Worm (Caenorhabditis elegans) whole organism, L4 larva: ENCODE results near the gene AH9.4.

Experiments used
- D1046.2 ChIP-seq: fragments of 200-800 bp; sonication (Bioruptor generic); IDR thresholded peaks from 2 replicates; pipeline ENCODE4 v1.3.6; 2022; ENCODE audit warnings: missing genetic modification characterization, missing compliant biosample characterization
- F49E8.2 ChIP-seq: sonication (generic microtip); optimal IDR thresholded peaks from 2 replicates; lab custom pipeline; 2016; ENCODE audit warnings: missing compliant biosample characterization, mild to moderate bottlenecking, missing genetic modification characterization, borderline replicate concordance
- R02D3.7 ChIP-seq: fragments of 150-350 bp; sonication (generic microtip); optimal IDR thresholded peaks from 3 replicates; lab custom pipeline; 2014; ENCODE audit warnings: missing biosample characterization, missing genetic modification characterization
- Y5F2A.4 ChIP-seq: fragments of 200-800 bp; sonication (Bioruptor generic); optimal IDR thresholded peaks from 2 replicates; lab custom pipeline; 2018; ENCODE audit warnings: mild to moderate bottlenecking, missing genetic modification characterization, missing compliant biosample characterization
- Y75B8A.6 ChIP-seq: fragments of 200-800 bp; sonication (Bioruptor generic); IDR thresholded peaks from 2 replicates; pipeline ENCODE4 v1.3.6; 2022; ENCODE audit warnings: missing genetic modification reagents, missing genetic modification characterization, missing compliant biosample characterization
- ZK337.2 ChIP-seq: fragments of 200-800 bp; sonication (Bioruptor generic); IDR thresholded peaks from 2 replicates; pipeline ENCODE4 v1.3.6; 2022; ENCODE audit warnings: missing genetic modification reagents, missing genetic modification characterization, missing compliant biosample characterization
- aha-1 ChIP-seq: fragments of 150-350 bp; peaks from one replicate; lab custom pipeline; 2014; ENCODE audit warnings: missing biosample characterization, missing genetic modification characterization
- aly-2 ChIP-seq: sonication (generic microtip); optimal IDR thresholded peaks from 2 replicates; lab custom pipeline; 2018; ENCODE audit warnings: missing biosample characterization, missing genetic modification characterization
- arid-1 ChIP-seq: fragments of 200-800 bp; sonication (Bioruptor generic); conservative IDR thresholded peaks from 2 replicates; pipeline ENCODE4 v1.3.6; 2022; ENCODE audit warnings: missing genetic modification reagents, missing genetic modification characterization, missing compliant biosample characterization
- attf-4 ChIP-seq: sonication (generic microtip); optimal IDR thresholded peaks from 3 replicates; lab custom pipeline; 2017; ENCODE audit warnings: missing biosample characterization, missing genetic modification characterization
- ceh-20 ChIP-seq: fragments of 200-800 bp; sonication (Bioruptor generic); IDR thresholded peaks from 2 replicates; pipeline ENCODE4 v1.3.6; 2022; ENCODE audit warnings: missing genetic modification reagents, missing genetic modification characterization, missing compliant biosample characterization
- ceh-32 ChIP-seq: sonication (generic microtip); optimal IDR thresholded peaks from 2 replicates; lab custom pipeline; 2016; ENCODE audit warnings: mild to moderate bottlenecking, missing genetic modification characterization, missing compliant biosample characterization; ENCODE audit not compliant: poor library complexity
- ceh-44 ChIP-seq: fragments of 200-800 bp; sonication (Bioruptor generic); IDR thresholded peaks from 2 replicates; pipeline ENCODE4 v1.3.6; 2022; ENCODE audit warnings: missing genetic modification reagents, missing genetic modification characterization, missing compliant biosample characterization
- ceh-62 ChIP-seq: sonication (generic microtip); optimal IDR thresholded peaks from 2 replicates; lab custom pipeline; 2017; ENCODE audit warnings: missing biosample characterization, missing genetic modification characterization
- cey-2 ChIP-seq: sonication (generic microtip); optimal IDR thresholded peaks from 3 replicates; lab custom pipeline; 2017; ENCODE audit warnings: missing genetic modification characterization, mild to moderate bottlenecking, missing compliant biosample characterization, antibody characterized with exemption, borderline replicate concordance; ENCODE audit not compliant: insufficient read depth
- ctbp-1 ChIP-seq: fragments of 200-800 bp; sonication (Bioruptor generic); IDR thresholded peaks from 2 replicates; pipeline ENCODE4 v1.3.6; 2022; ENCODE audit warnings: missing genetic modification reagents, missing genetic modification characterization, missing compliant biosample characterization
- daf-19 ChIP-seq: fragments of 200-800 bp; sonication (Bioruptor generic); conservative IDR thresholded peaks from 2 replicates; pipeline ENCODE4 v1.3.6; 2022; ENCODE audit warnings: missing genetic modification characterization, missing compliant biosample characterization
- dmd-8 ChIP-seq: fragments of 200-800 bp; sonication (Bioruptor generic); IDR thresholded peaks from 2 replicates; pipeline ENCODE4 v1.3.6; 2022; ENCODE audit warnings: missing genetic modification characterization, missing compliant biosample characterization
- dve-1 ChIP-seq: sonication (generic microtip); optimal IDR thresholded peaks from 2 replicates; lab custom pipeline; 2017; ENCODE audit warnings: antibody characterized with exemption, mild to moderate bottlenecking, missing genetic modification characterization, missing compliant biosample characterization; ENCODE audit not compliant: insufficient read depth
- egl-43 ChIP-seq: fragments of 200-800 bp; sonication (Bioruptor generic); IDR thresholded peaks from 2 replicates; pipeline ENCODE4 v1.3.6; 2022; ENCODE audit warnings: missing genetic modification reagents, missing genetic modification characterization, missing compliant biosample characterization
- fkh-10 ChIP-seq: fragments of 150-350 bp; optimal IDR thresholded peaks from 2 replicates; lab custom pipeline; 2014; ENCODE audit warnings: missing biosample characterization, missing genetic modification reagents, missing genetic modification characterization
- fos-1 ChIP-seq: fragments of 150-350 bp; optimal IDR thresholded peaks from 2 replicates; lab custom pipeline; 2014; ENCODE audit warnings: missing biosample characterization, missing genetic modification characterization
- gei-8 ChIP-seq: fragments of 200-800 bp; sonication (Bioruptor generic); optimal IDR thresholded peaks from 2 replicates; lab custom pipeline; 2018; ENCODE audit warnings: mild to moderate bottlenecking, missing genetic modification characterization, missing compliant biosample characterization
- lin-15B ChIP-seq: fragments of 150-350 bp; sonication (generic microtip); optimal IDR thresholded peaks from 3 replicates; lab custom pipeline; 2014; ENCODE audit warnings: missing biosample characterization, missing genetic modification characterization
- lin-29 ChIP-seq: fragments of 200-800 bp; sonication (Bioruptor generic); IDR thresholded peaks from 2 replicates; pipeline ENCODE4 v1.3.6; 2022; ENCODE audit warnings: missing genetic modification reagents, missing genetic modification characterization, missing compliant biosample characterization
- lin-38 ChIP-seq: fragments of 200-800 bp; sonication (Bioruptor generic); IDR thresholded peaks from 2 replicates; pipeline ENCODE4 v1.3.6; 2022; ENCODE audit warnings: missing genetic modification reagents, missing genetic modification characterization, missing compliant biosample characterization
- lir-3 ChIP-seq: sonication (generic microtip); optimal IDR thresholded peaks from 2 replicates; lab custom pipeline; 2016; ENCODE audit warnings: mild to moderate bottlenecking, missing genetic modification characterization, missing compliant biosample characterization
- madf-5 ChIP-seq, 2 experiments: fragments of 200-800 bp; sonication (Bioruptor generic); IDR thresholded peaks; 2 replicates each; pipeline ENCODE4 v1.3.6; 2022; ENCODE audit warnings: missing compliant biosample characterization in 2 of 2, missing genetic modification characterization in 2 of 2
- madf-9 ChIP-seq: fragments of 200-800 bp; sonication (Bioruptor generic); conservative IDR thresholded peaks from 2 replicates; pipeline ENCODE4 v1.3.6; 2022; ENCODE audit warnings: missing genetic modification reagents, missing genetic modification characterization, missing compliant biosample characterization
- mdl-1 ChIP-seq, 2 experiments: fragments of 150-350 bp in 1 of 2; sonication (generic microtip) in 1 of 2; optimal IDR thresholded peaks; 2 replicates each; lab custom pipeline; 2014 to 2017; ENCODE audit warnings: missing biosample characterization in 2 of 2, missing genetic modification characterization in 2 of 2
- mep-1 ChIP-seq: fragments of 150-350 bp; sonication (generic microtip); optimal IDR thresholded peaks from 3 replicates; lab custom pipeline; 2014; ENCODE audit warnings: missing biosample characterization, missing genetic modification characterization
- mes-2 ChIP-seq: sonication (generic microtip); optimal IDR thresholded peaks from 2 replicates; lab custom pipeline; 2016; ENCODE audit warnings: missing genotype, mild to moderate bottlenecking, missing genetic modification characterization, missing compliant biosample characterization; ENCODE audit not compliant: poor library complexity, severe bottlenecking
- mxl-2 ChIP-seq: fragments of 200-800 bp; sonication (Bioruptor generic); conservative IDR thresholded peaks from 2 replicates; pipeline ENCODE4 v1.3.6; 2022; ENCODE audit warnings: missing genetic modification reagents, missing genetic modification characterization, missing compliant biosample characterization
- mxl-3 ChIP-seq: fragments of 200-800 bp; sonication (Bioruptor generic); optimal IDR thresholded peaks from 2 replicates; lab custom pipeline; 2018; ENCODE audit warnings: mild to moderate bottlenecking, missing genetic modification characterization, missing compliant biosample characterization
- nhr-10 ChIP-seq: fragments of 150-350 bp; optimal IDR thresholded peaks from 2 replicates; lab custom pipeline; 2014; ENCODE audit warnings: missing biosample characterization, missing genetic modification characterization
- nhr-25 ChIP-seq: sonication (generic microtip); optimal IDR thresholded peaks from 2 replicates; lab custom pipeline; 2017; ENCODE audit warnings: missing genetic modification characterization, mild to moderate bottlenecking, missing compliant biosample characterization, antibody characterized with exemption, moderate library complexity, borderline replicate concordance; ENCODE audit not compliant: insufficient read depth
- nhr-28 ChIP-seq: fragments of 150-350 bp; optimal IDR thresholded peaks from 2 replicates; lab custom pipeline; 2014; ENCODE audit warnings: missing biosample characterization, missing genetic modification characterization
- nhr-48 ChIP-seq: sonication (generic microtip); optimal IDR thresholded peaks from 2 replicates; lab custom pipeline; 2016; ENCODE audit warnings: mild to moderate bottlenecking, missing genetic modification characterization, missing compliant biosample characterization
- nhr-6 ChIP-seq: fragments of 150-350 bp; optimal IDR thresholded peaks from 2 replicates; lab custom pipeline; 2014; ENCODE audit warnings: missing biosample characterization, missing genetic modification characterization
- sdz-12 ChIP-seq: fragments of 200-800 bp; sonication (Bioruptor generic); optimal IDR thresholded peaks from 2 replicates; lab custom pipeline; 2018; ENCODE audit warnings: mild to moderate bottlenecking, missing genetic modification characterization, missing compliant biosample characterization
- skn-1 ChIP-seq: fragments of 150-350 bp; optimal IDR thresholded peaks from 2 replicates; lab custom pipeline; 2014; ENCODE audit warnings: missing biosample characterization, missing genetic modification characterization
- spr-1 ChIP-seq: sonication (generic microtip); optimal IDR thresholded peaks from 2 replicates; lab custom pipeline; 2016; ENCODE audit warnings: mild to moderate bottlenecking, missing genetic modification characterization, missing compliant biosample characterization
- tag-97 ChIP-seq: fragments of 200-800 bp; sonication (Bioruptor generic); IDR thresholded peaks from 2 replicates; pipeline ENCODE4 v1.3.6; 2022; ENCODE audit warnings: missing genetic modification characterization, missing compliant biosample characterization
- unc-130 ChIP-seq: sonication (generic microtip); optimal IDR thresholded peaks from 2 replicates; lab custom pipeline; 2016; ENCODE audit warnings: missing genetic modification reagents, missing genetic modification characterization, missing compliant biosample characterization
- unc-39 ChIP-seq: sonication (generic microtip); optimal IDR thresholded peaks from 2 replicates; lab custom pipeline; 2017; ENCODE audit warnings: missing biosample characterization, missing genetic modification characterization
- vab-7 ChIP-seq: fragments of 200-800 bp; sonication (Bioruptor generic); IDR thresholded peaks from 2 replicates; pipeline ENCODE4 v1.3.6; 2022; ENCODE audit warnings: missing genetic modification reagents, missing genetic modification characterization, missing compliant biosample characterization
- zag-1 ChIP-seq: fragments of 150-350 bp; optimal IDR thresholded peaks from 2 replicates; lab custom pipeline; 2014; ENCODE audit warnings: missing biosample characterization, missing genetic modification characterization
- zfp-2 ChIP-seq: sonication (generic microtip); optimal IDR thresholded peaks from 2 replicates; lab custom pipeline; 2016; ENCODE audit warnings: mild to moderate bottlenecking, missing genetic modification characterization, missing compliant biosample characterization
- zip-2 ChIP-seq: fragments of 150-350 bp; optimal IDR thresholded peaks from 2 replicates; lab custom pipeline; 2014; ENCODE audit warnings: missing biosample characterization, missing genetic modification characterization
- ztf-7 ChIP-seq: fragments of 150-350 bp; optimal IDR thresholded peaks from 2 replicates; lab custom pipeline; 2014; ENCODE audit warnings: missing biosample characterization, missing genetic modification characterization

The AH9.4 gene

DNA sequence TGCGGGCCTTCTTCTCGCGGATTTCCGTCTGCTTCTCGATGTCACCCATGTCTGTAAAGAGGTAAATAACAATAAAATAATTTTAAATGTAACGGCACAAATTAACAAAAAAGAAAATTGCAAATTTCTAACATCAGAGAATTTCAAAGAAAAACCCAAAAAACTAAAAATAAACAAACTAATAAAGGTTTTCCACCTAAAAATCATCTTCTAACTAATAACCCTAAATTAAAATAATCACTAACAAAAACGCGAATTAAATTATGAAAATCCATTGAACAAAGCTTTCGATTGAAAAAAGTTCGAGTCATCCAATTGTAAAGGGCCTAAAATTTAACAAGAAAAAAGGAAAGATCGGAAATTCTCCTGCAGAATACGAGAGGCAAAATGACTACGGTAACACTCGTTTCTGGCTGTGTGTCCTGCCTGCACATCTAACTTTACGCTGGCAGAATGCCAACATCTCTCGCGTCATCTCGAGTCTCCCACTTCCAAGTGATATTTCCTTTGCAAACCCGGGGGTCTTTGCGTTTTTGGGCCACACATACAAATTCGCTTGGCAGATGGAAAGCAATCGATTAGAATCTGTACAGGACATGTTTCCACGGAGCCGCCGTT is 31.5 kb downstream of the AH9.4 start, which contains the start of gene rpl-11.2 (continued):
- peak; percentile 88 for TF ChIP-seq nhr-48 (tag; lab: Kevin White, UChicago)
- no peak for TF ChIP-seq R02D3.7
- TF ChIP-seq nhr-25 (tag; lab: Kevin White, UChicago): peak; percentile 96
- TF ChIP-seq ctbp-1 (GFP tag; lab: Robert Waterston, UW): peak; percentile 91
- peak; percentile 88 for TF ChIP-seq ztf-7 (tag; lab: Kevin White, UChicago)
- no peak for TF ChIP-seq ceh-62
- TF ChIP-seq skn-1 (tag; lab: Kevin White, UChicago): no peak
- TF ChIP-seq mes-2 (tag; lab: Kevin White, UChicago): peak; percentile 93
- TF ChIP-seq nhr-6 (tag; lab: Kevin White, UChicago): peak; percentile 98
- TF ChIP-seq zfp-2 (tag; lab: Kevin White, UChicago): peak; percentile 96
- peak; percentile 71 for TF ChIP-seq lin-38
- peak; percentile 84 for TF ChIP-seq madf-9
- TF ChIP-seq nhr-10 (tag; lab: Kevin White, UChicago): peak; percentile 66
- peak; percentile 73 for TF ChIP-seq zag-1 (tag; lab: Kevin White, UChicago)
- no peak for TF ChIP-seq Y5F2A.4 (GFP tag; lab: Kevin White, UChicago)
- TF ChIP-seq F49E8.2: no peak
- no peak for TF ChIP-seq cey-2
- TF ChIP-seq dve-1: peak; percentile 99
- no peak for TF ChIP-seq tag-97 (GFP tag; lab: Robert Waterston, UW)
- no peak; the same call in none of the 2 replicates for TF ChIP-seq vab-7 (GFP tag; lab: Robert Waterston, UW)
- TF ChIP-seq nhr-28 (tag; lab: Kevin White, UChicago): peak; percentile 89
- no peak for TF ChIP-seq aly-2 (tag; lab: Kevin White, UChicago)
- TF ChIP-seq D1046.2 (GFP tag; lab: Robert Waterston, UW): peak; percentile 100
- no peak for TF ChIP-seq ceh-44 (GFP tag; lab: Robert Waterston, UW)
- no peak for TF ChIP-seq mxl-2 (GFP tag; lab: Robert Waterston, UW)
- peak; percentile 100 for TF ChIP-seq aha-1 (tag; lab: Kevin White, UChicago)
- TF ChIP-seq arid-1 (GFP tag; lab: Robert Waterston, UW): no peak; the same call in none of the 2 replicates
- peak; percentile 99 for TF ChIP-seq mep-1
- peak; percentile 53 for TF ChIP-seq lin-15B (tag; lab: Kevin White, UChicago)
- TF ChIP-seq ZK337.2 (GFP tag; lab: Robert Waterston, UW): no peak
- peak; percentile 36 for TF ChIP-seq attf-4 (tag; lab: Kevin White, UChicago)
- TF ChIP-seq fos-1 (tag; lab: Kevin White, UChicago): no peak
- TF ChIP-seq ceh-32 (tag; lab: Kevin White, UChicago): peak; percentile 40
- peak; percentile 91 for TF ChIP-seq spr-1
- peak; percentile 99 for TF ChIP-seq fkh-10
- no peak for TF ChIP-seq sdz-12 (GFP tag; lab: Kevin White, UChicago)
- peak; percentile 18 for TF ChIP-seq gei-8 (GFP tag; lab: Kevin White, UChicago)
- peak; percentile 93 for TF ChIP-seq ceh-20 (GFP tag; lab: Robert Waterston, UW)
- no peak for TF ChIP-seq madf-5 (GFP tag; IDR thresholded peaks at IDR 0.05; lab: Robert Waterston, UW)
- TF ChIP-seq unc-39 (tag; lab: Kevin White, UChicago): no peak
- peak; percentile 49; the same call in 1 of the 2 replicates for TF ChIP-seq dmd-8
- peak; percentile 84 for TF ChIP-seq mxl-3 (GFP tag; lab: Kevin White, UChicago)
- TF ChIP-seq daf-19 (GFP tag; lab: Robert Waterston, UW): peak; percentile 69; the same call in 1 of the 2 replicates
- no peak for TF ChIP-seq lir-3 (tag; lab: Kevin White, UChicago)
- no peak; the same call in none of the 2 replicates for TF ChIP-seq egl-43 (GFP tag; lab: Robert Waterston, UW)
- TF ChIP-seq Y75B8A.6: peak; percentile 85
- TF ChIP-seq unc-130 (GFP tag; lab: Kevin White, UChicago): no peak
- peak; percentile 57; the same call in 1 of the 2 replicates for TF ChIP-seq lin-29
- peak; percentile 46 for TF ChIP-seq zip-2 (tag; lab: Kevin White, UChicago)
- TF ChIP-seq mdl-1 (tag; optimal IDR thresholded peaks at IDR 0.05; lab: Kevin White, UChicago): peak in 1 of 2 experiments; percentile 80
